Worm (Caenorhabditis elegans) whole organism, L1 larva: ENCODE measurements around the gene fbxa-148.
A peak's percentile ranks its signal among the peaks of the same experiment; 100 is the strongest.

Experiments used
- C04F5.9 ChIP-seq: sonication (generic microtip); optimal IDR thresholded peaks from 2 replicates; lab custom pipeline; 2016; ENCODE audit warnings: missing genetic modification characterization, missing compliant biosample characterization
- C16A3.4 ChIP-seq: fragments of 150-350 bp; optimal IDR thresholded peaks from 2 replicates; lab custom pipeline; 2014; ENCODE audit warnings: missing biosample characterization, missing genetic modification characterization
- aha-1 ChIP-seq: fragments of 150-350 bp; optimal IDR thresholded peaks from 2 replicates; lab custom pipeline; 2014; ENCODE audit warnings: missing biosample characterization, missing genetic modification characterization
- ama-1 ChIP-seq: fragments of 150-350 bp; optimal IDR thresholded peaks from 2 replicates; lab custom pipeline; 2014
- ceh-63 ChIP-seq: fragments of 200-800 bp; sonication (Bioruptor generic); optimal IDR thresholded peaks from 2 replicates; lab custom pipeline; 2018; ENCODE audit warnings: mild to moderate bottlenecking, missing genetic modification characterization, missing compliant biosample characterization
- ceh-88 ChIP-seq: fragments of 200-800 bp; sonication (Bioruptor generic); IDR thresholded peaks from 2 replicates; pipeline ENCODE4 v1.3.6; 2022; ENCODE audit warnings: missing genetic modification characterization, missing compliant biosample characterization
- dpl-1 ChIP-seq, 3 experiments: fragments of 150-350 bp in 2 of 3; sonication (generic microtip) in 1 of 3; optimal IDR thresholded peaks; 2 replicates each; lab custom pipeline; 2014 to 2017; ENCODE audit warnings: missing biosample characterization in 3 of 3, missing genetic modification characterization in 3 of 3, missing genetic modification reagents in 3 of 3
- dsc-1 ChIP-seq: sonication (generic microtip); optimal IDR thresholded peaks from 2 replicates; lab custom pipeline; 2016; ENCODE audit warnings: mild to moderate bottlenecking, missing genetic modification characterization, missing compliant biosample characterization
- efl-1 ChIP-seq, 4 experiments: fragments of 150-350 bp; optimal IDR thresholded peaks in 3 of 4; peaks in 1 of 4; 1 replicate in 1 of 4; 2 replicates in 3 of 4; lab custom pipeline; 2014; ENCODE audit warnings: missing biosample characterization in 2 of 4, missing genetic modification characterization in 2 of 4, missing genetic modification reagents in 2 of 4
- efl-3 ChIP-seq: fragments of 200-800 bp; sonication (Bioruptor generic); optimal IDR thresholded peaks from 2 replicates; lab custom pipeline; 2018; ENCODE audit warnings: mild to moderate bottlenecking, missing genetic modification characterization, missing compliant biosample characterization
- egl-13 ChIP-seq: sonication (generic microtip); optimal IDR thresholded peaks from 2 replicates; lab custom pipeline; 2016; ENCODE audit warnings: missing genotype, missing genetic modification reagents, missing genetic modification characterization, missing compliant biosample characterization
- egl-27 ChIP-seq, 2 experiments: fragments of 150-350 bp in 1 of 2; sonication (generic microtip); optimal IDR thresholded peaks; 3 replicates each; lab custom pipeline; 2017 to 2018; ENCODE audit warnings: missing biosample characterization in 2 of 2, missing genetic modification characterization in 2 of 2, missing genetic modification reagents in 2 of 2
- elt-2 ChIP-seq: sonication (generic microtip); optimal IDR thresholded peaks from 2 replicates; lab custom pipeline; 2016; ENCODE audit warnings: missing genetic modification characterization, mild to moderate bottlenecking, inconsistent platforms, missing compliant biosample characterization, missing genetic modification reagents
- elt-3 ChIP-seq, 6 experiments: fragments of 150-350 bp in 1 of 6; sonication (generic microtip); optimal IDR thresholded peaks; 2 replicates each; lab custom pipeline; 2017 to 2018; ENCODE audit warnings: missing biosample characterization in 6 of 6, missing genetic modification characterization in 6 of 6, inconsistent platforms in 1 of 6
- ets-5 ChIP-seq: fragments of 200-800 bp; sonication (Bioruptor generic); IDR thresholded peaks from 2 replicates; pipeline ENCODE4 v1.3.6; 2022; ENCODE audit warnings: missing genetic modification characterization, missing compliant biosample characterization
- fkh-4 ChIP-seq: sonication (generic microtip); optimal IDR thresholded peaks from 2 replicates; lab custom pipeline; 2016; ENCODE audit warnings: missing compliant biosample characterization, missing genetic modification characterization, borderline replicate concordance
- fkh-8 ChIP-seq: sonication (generic microtip); optimal IDR thresholded peaks from 2 replicates; lab custom pipeline; 2016; ENCODE audit warnings: mild to moderate bottlenecking, missing genetic modification characterization, missing compliant biosample characterization
- grh-1 ChIP-seq: fragments of 200-800 bp; sonication (Bioruptor generic); IDR thresholded peaks from 2 replicates; pipeline ENCODE4 v1.3.6; 2022; ENCODE audit warnings: missing genetic modification reagents, missing genetic modification characterization, missing compliant biosample characterization
- hlh-17 ChIP-seq: fragments of 200-800 bp; sonication (Bioruptor generic); optimal IDR thresholded peaks from 2 replicates; lab custom pipeline; 2018; ENCODE audit warnings: missing genetic modification characterization, mild to moderate bottlenecking, missing compliant biosample characterization, moderate library complexity, borderline replicate concordance
- lin-13 ChIP-seq: fragments of 150-350 bp; optimal IDR thresholded peaks from 2 replicates; lab custom pipeline; 2014; ENCODE audit warnings: missing biosample characterization, missing genetic modification reagents, missing genetic modification characterization
- lin-15B ChIP-seq: fragments of 150-350 bp; sonication (generic microtip); optimal IDR thresholded peaks from 3 replicates; lab custom pipeline; 2014; ENCODE audit warnings: missing biosample characterization, missing genetic modification characterization
- lin-39 ChIP-seq: fragments of 150-350 bp; optimal IDR thresholded peaks from 2 replicates; lab custom pipeline; 2014; ENCODE audit warnings: missing biosample characterization, missing genetic modification reagents, missing genetic modification characterization
- mab-9 ChIP-seq: fragments of 200-800 bp; sonication (Bioruptor generic); IDR thresholded peaks from 2 replicates; pipeline ENCODE4 v1.3.6; 2022; ENCODE audit warnings: missing genetic modification reagents, missing genetic modification characterization, missing compliant biosample characterization
- mdl-1 ChIP-seq, 2 experiments: fragments of 150-350 bp; optimal IDR thresholded peaks; 2 replicates each; lab custom pipeline; 2014 to 2017; ENCODE audit warnings: missing biosample characterization in 2 of 2, missing genetic modification characterization in 2 of 2, inconsistent platforms in 1 of 2
- mef-2 ChIP-seq: fragments of 150-350 bp; optimal IDR thresholded peaks from 2 replicates; lab custom pipeline; 2014; ENCODE audit warnings: missing biosample characterization, missing genetic modification characterization
- mep-1 ChIP-seq: fragments of 150-350 bp; optimal IDR thresholded peaks from 2 replicates; lab custom pipeline; 2014; ENCODE audit warnings: missing biosample characterization, missing genetic modification characterization
- nhr-11 ChIP-seq: fragments of 150-350 bp; optimal IDR thresholded peaks from 2 replicates; lab custom pipeline; 2014; ENCODE audit warnings: missing biosample characterization, missing genetic modification characterization
- nhr-12 ChIP-seq: sonication (generic microtip); optimal IDR thresholded peaks from 2 replicates; lab custom pipeline; 2017; ENCODE audit warnings: missing biosample characterization, missing genetic modification characterization
- nhr-28 ChIP-seq: fragments of 150-350 bp; optimal IDR thresholded peaks from 2 replicates; lab custom pipeline; 2014; ENCODE audit warnings: missing biosample characterization, missing genetic modification characterization
- nhr-47 ChIP-seq: sonication (generic microtip); optimal IDR thresholded peaks from 2 replicates; lab custom pipeline; 2016; ENCODE audit warnings: mild to moderate bottlenecking, missing genetic modification characterization, moderate library complexity, missing compliant biosample characterization
- nhr-71 ChIP-seq: sonication (generic microtip); optimal IDR thresholded peaks from 2 replicates; lab custom pipeline; 2016; ENCODE audit warnings: mild to moderate bottlenecking, missing genetic modification characterization, moderate library complexity, missing compliant biosample characterization
- nhr-77 ChIP-seq: fragments of 150-350 bp; optimal IDR thresholded peaks from 2 replicates; lab custom pipeline; 2014; ENCODE audit warnings: missing biosample characterization, missing genetic modification characterization
- nhr-85 ChIP-seq: sonication (generic microtip); peaks from one replicate; lab custom pipeline; 2016; ENCODE audit warnings: missing genetic modification characterization, inconsistent platforms, missing compliant biosample characterization
- nhr-90 ChIP-seq: sonication (generic microtip); optimal IDR thresholded peaks from 2 replicates; lab custom pipeline; 2016; ENCODE audit warnings: mild to moderate bottlenecking, missing genetic modification characterization, missing compliant biosample characterization; ENCODE audit not compliant: poor library complexity
- pag-3 ChIP-seq: sonication (generic microtip); optimal IDR thresholded peaks from 2 replicates; lab custom pipeline; 2017; ENCODE audit warnings: missing genetic modification characterization, mild to moderate bottlenecking, missing compliant biosample characterization, antibody characterized with exemption, borderline replicate concordance; ENCODE audit not compliant: insufficient read depth
- rnt-1 ChIP-seq: sonication (generic microtip); optimal IDR thresholded peaks from 2 replicates; lab custom pipeline; 2016; ENCODE audit warnings: mild to moderate bottlenecking, missing genetic modification characterization, moderate library complexity, missing compliant biosample characterization
- skn-1 ChIP-seq: fragments of 150-350 bp; optimal IDR thresholded peaks from 2 replicates; lab custom pipeline; 2014; ENCODE audit warnings: missing biosample characterization, missing genetic modification characterization
- snpc-4 ChIP-seq: fragments of 150-350 bp; optimal IDR thresholded peaks from 2 replicates; lab custom pipeline; 2014; ENCODE audit warnings: missing biosample characterization, missing genetic modification characterization
- sox-4 ChIP-seq: sonication (generic microtip); optimal IDR thresholded peaks from 2 replicates; lab custom pipeline; 2016; ENCODE audit warnings: missing genetic modification characterization, missing compliant biosample characterization
- sup-37 ChIP-seq: fragments of 200-800 bp; sonication (Bioruptor generic); optimal IDR thresholded peaks from 2 replicates; lab custom pipeline; 2018; ENCODE audit warnings: mild to moderate bottlenecking, missing genetic modification characterization, missing compliant biosample characterization
- swsn-7 ChIP-seq: sonication (generic microtip); optimal IDR thresholded peaks from 2 replicates; lab custom pipeline; 2016; ENCODE audit warnings: missing genetic modification characterization, missing compliant biosample characterization
- tbx-2 ChIP-seq: sonication (generic microtip); optimal IDR thresholded peaks from 2 replicates; lab custom pipeline; 2016; ENCODE audit warnings: missing genetic modification characterization, missing compliant biosample characterization
- tlp-1 ChIP-seq: fragments of 150-350 bp; optimal IDR thresholded peaks from 2 replicates; lab custom pipeline; 2014; ENCODE audit warnings: missing biosample characterization, missing genetic modification characterization
- unc-130 ChIP-seq: fragments of 150-350 bp; optimal IDR thresholded peaks from 2 replicates; lab custom pipeline; 2017; ENCODE audit warnings: missing biosample characterization, missing genetic modification characterization, inconsistent platforms
- unc-30 ChIP-seq: sonication (generic microtip); optimal IDR thresholded peaks from 2 replicates; lab custom pipeline; 2017; ENCODE audit warnings: missing biosample characterization, missing genetic modification characterization
- unc-86 ChIP-seq: sonication (generic microtip); optimal IDR thresholded peaks from 2 replicates; lab custom pipeline; 2016; ENCODE audit warnings: missing genetic modification characterization, missing compliant biosample characterization
- zag-1 ChIP-seq: fragments of 150-350 bp; optimal IDR thresholded peaks from 2 replicates; lab custom pipeline; 2014; ENCODE audit warnings: missing biosample characterization, missing genetic modification characterization
- ztf-11 ChIP-seq, 2 experiments: sonication (generic microtip); optimal IDR thresholded peaks; 2 replicates each; lab custom pipeline; 2016 to 2017; ENCODE audit warnings: missing genetic modification characterization in 2 of 2, missing biosample characterization in 1 of 2, missing compliant biosample characterization in 1 of 2
- ztf-4 ChIP-seq: fragments of 150-350 bp; optimal IDR thresholded peaks from 2 replicates; lab custom pipeline; 2014; ENCODE audit warnings: missing biosample characterization, missing genetic modification characterization

The fbxa-148 gene

DNA sequence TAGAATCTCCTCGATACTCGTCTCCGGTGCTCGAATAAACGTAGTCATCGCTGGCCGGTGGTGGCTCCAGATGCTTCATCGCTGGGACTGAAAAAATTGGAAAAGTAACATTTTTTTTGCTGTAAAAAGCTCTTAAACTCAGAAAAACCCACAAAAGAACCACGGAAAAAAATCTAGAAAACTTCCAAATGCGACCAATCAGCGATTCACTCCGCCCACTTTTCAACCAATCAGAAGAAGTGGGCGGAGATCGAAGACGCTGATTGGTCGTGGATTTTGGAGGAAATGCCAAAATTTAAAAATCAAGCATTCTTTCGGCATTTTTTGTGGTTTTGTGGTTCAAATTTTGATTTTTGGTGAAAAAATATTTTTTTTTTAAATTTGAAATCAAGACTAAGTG is 20.1 kb downstream of the fbxa-148 start:
- no peak for TF ChIP-seq efl-1 (optimal IDR thresholded peaks at IDR 0.05; lab: Kevin White, UChicago)
- TF ChIP-seq efl-1 (GFP tag; optimal IDR thresholded peaks at IDR 0.05 in 1 of 2; lab: Kevin White, UChicago) = peak in 1 of 2 experiments; percentile 85
- TF ChIP-seq snpc-4 (tag; lab: Kevin White, UChicago) = no peak
- no peak for TF ChIP-seq ztf-11 (tag; optimal IDR thresholded peaks at IDR 0.05; lab: Kevin White, UChicago)

DNA sequence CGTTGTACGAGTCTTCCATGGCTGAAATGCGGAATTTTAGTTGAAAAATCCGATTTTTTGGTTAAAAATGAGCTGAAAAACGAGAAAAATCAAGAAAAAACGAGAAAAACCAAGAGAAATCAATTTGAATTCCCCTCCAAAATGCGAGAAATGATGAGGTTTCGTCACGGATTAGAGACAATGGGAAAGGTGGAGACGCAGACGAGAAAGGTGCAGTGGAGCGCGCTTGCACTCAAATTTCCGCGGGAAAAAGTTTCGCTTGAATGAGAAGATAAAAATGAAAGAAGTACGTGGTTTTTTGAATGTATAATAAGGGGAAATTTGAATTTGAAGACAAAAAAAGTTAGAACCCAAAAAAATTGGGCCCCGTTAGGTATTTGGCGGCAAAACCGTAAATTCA is 26.8 kb downstream of the fbxa-148 start, which contains the start of gene efl-1:
Gene efl-1, minus strand, starts transcription at position 21 of the 400 bp plus-strand sequence.
- TF ChIP-seq nhr-11 (tag; lab: Kevin White, UChicago) (peak; percentile 77), elt-3 (tag; optimal IDR thresholded peaks at IDR 0.05; lab: Kevin White, UChicago) (peak in 2 of 6 experiments; percentile 76 to 93), mab-9 (GFP tag; lab: Robert Waterston, UW) (peak; percentile 84), unc-86 (tag; lab: Kevin White, UChicago) (peak; percentile 92), nhr-71 (tag; lab: Kevin White, UChicago) (peak; percentile 97), mep-1 (peak; percentile 94), ets-5 (GFP tag; lab: Robert Waterston, UW) (no peak), nhr-47 (peak; percentile 97), efl-3 (no peak), skn-1 (tag; lab: Kevin White, UChicago) (peak; percentile 94), mef-2 (tag; lab: Kevin White, UChicago) (peak; percentile 64), elt-2 (tag; lab: Kevin White, UChicago) (peak; percentile 78), sox-4 (tag; lab: Kevin White, UChicago) (peak; percentile 82), ztf-11 (tag; optimal IDR thresholded peaks at IDR 0.05; lab: Kevin White, UChicago) (peak in 1 of 2 experiments; percentile 68), nhr-77 (tag; lab: Kevin White, UChicago) (peak; percentile 92), C16A3.4 (tag; lab: Kevin White, UChicago) (peak; percentile 85), sup-37 (GFP tag; lab: Kevin White, UChicago) (peak; percentile 81), lin-13 (GFP tag; lab: Kevin White, UChicago) (peak; percentile 91), ceh-63 (no peak), C04F5.9 (tag; lab: Kevin White, UChicago) (peak; percentile 52), tbx-2 (tag; lab: Kevin White, UChicago) (peak; percentile 94), ama-1 (no peak), swsn-7 (tag; lab: Kevin White, UChicago) (peak; percentile 96), fkh-4 (tag; lab: Kevin White, UChicago) (peak; percentile 68), nhr-90 (tag; lab: Kevin White, UChicago) (peak; percentile 95), pag-3 (tag; lab: Kevin White, UChicago) (no peak), unc-130 (tag; lab: Kevin White, UChicago) (peak; percentile 79), unc-30 (tag; lab: Kevin White, UChicago) (no peak), nhr-85 (tag; lab: Kevin White, UChicago) (peak; percentile 95), rnt-1 (tag; lab: Kevin White, UChicago) (peak; percentile 97), hlh-17 (GFP tag; lab: Kevin White, UChicago) (no peak), egl-13 (tag; lab: Kevin White, UChicago) (peak; percentile 90), lin-15B (tag; lab: Kevin White, UChicago) (peak; percentile 89), dpl-1 (GFP tag; optimal IDR thresholded peaks at IDR 0.05; lab: Kevin White, UChicago) (peak; percentile 100), grh-1 (GFP tag; lab: Robert Waterston, UW) (peak; percentile 83), efl-1 (optimal IDR thresholded peaks at IDR 0.05; lab: Kevin White, UChicago) (peak; percentile 97 to 100), efl-1 (GFP tag; optimal IDR thresholded peaks at IDR 0.05 in 1 of 2; lab: Kevin White, UChicago) (peak in 1 of 2 experiments; percentile 100), egl-27 (tag; optimal IDR thresholded peaks at IDR 0.05; lab: Kevin White, UChicago) (no peak), zag-1 (tag; lab: Kevin White, UChicago) (peak; percentile 8), ztf-4 (peak; percentile 84), aha-1 (tag; lab: Kevin White, UChicago) (peak; percentile 60), ceh-88 (GFP tag; lab: Robert Waterston, UW) (peak; percentile 75), mdl-1 (tag; optimal IDR thresholded peaks at IDR 0.05; lab: Kevin White, UChicago) (peak in 1 of 2 experiments; percentile 78), nhr-12 (no peak), lin-39 (peak; percentile 82), fkh-8 (peak; percentile 91), snpc-4 (tag; lab: Kevin White, UChicago) (peak; percentile 95), nhr-28 (tag; lab: Kevin White, UChicago) (no peak), tlp-1 (tag; lab: Kevin White, UChicago) (no peak), dsc-1 (tag; lab: Kevin White, UChicago) (peak; percentile 96)
